Fruit fly (Drosophila melanogaster): ENCODE measurements around the gene CG3609.

DNA sequence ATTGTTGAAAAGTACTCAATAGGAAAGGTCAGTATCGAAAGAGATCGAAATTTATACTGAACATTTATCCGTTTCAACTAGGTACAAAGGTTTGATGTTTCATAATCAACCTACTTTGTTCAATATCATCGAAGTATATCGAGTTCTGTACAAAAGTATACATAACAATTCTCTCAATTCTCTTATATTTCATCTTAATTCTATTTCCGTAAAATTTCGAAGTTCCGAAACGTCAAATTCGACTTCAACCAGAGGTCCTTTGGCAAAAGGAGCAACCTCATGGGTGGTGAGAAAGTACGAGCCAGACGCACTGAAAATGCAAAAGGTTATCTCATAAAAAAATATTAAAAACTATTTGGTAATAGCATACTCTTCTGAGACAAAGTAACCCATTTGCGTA lies 42.2 kb upstream of the CG3609 start, which contains the start of gene CG31948:
- TF ChIP-seq HLH3B (GFP tag; IDR thresholded peaks at IDR 0.05) (no peak), schlank (tag; optimal IDR thresholded peaks at IDR 0.05) (no peak), CG11560 (tag; IDR thresholded peaks at IDR 0.05) (no peak), CG2875 (GFP tag; optimal IDR thresholded peaks at IDR 0.05) (no peak), Bgb (GFP tag; IDR thresholded peaks at IDR 0.05; ENCODE audit: partially characterized antibody) (no peak), CG3065 (GFP tag; optimal IDR thresholded peaks at IDR 0.05) (no peak), chm (GFP tag; IDR thresholded peaks at IDR 0.05) (no peak), CG15073 (GFP tag; optimal IDR thresholded peaks at IDR 0.05) (no peak), nerfin-1 (tag; optimal IDR thresholded peaks at IDR 0.05) (no peak), Lim3 (GFP tag; IDR thresholded peaks at IDR 0.05) (no peak), D19B (GFP tag; optimal IDR thresholded peaks at IDR 0.05) (no peak), CG10462 (GFP tag; optimal IDR thresholded peaks at IDR 0.05) (no peak)
